Worm (Caenorhabditis elegans): ENCODE data around the gene F36D3.5.

Gene F36D3.5

ce11 chrV:16526858-16527257 is 11.8 kb upstream of the F36D3.5 start, which contains the start of gene F36D3.8:
F36D3.8 (plus strand) TSS chrV:16527158.
- 0 out of 2 replicates have a peak, but pooled peaks have one; percentile 8 for TF ChIP-seq ZK337.2 (GFP tag; IDR thresholded peaks at IDR 0.05)
- TF ChIP-seq Y5F2A.4 (GFP tag; optimal IDR thresholded peaks at IDR 0.05), result no peak
- TF ChIP-seq nhr-41 (GFP tag; IDR thresholded peaks at IDR 0.05), result no peak
- no peak for TF ChIP-seq fkh-10 (GFP tag; optimal IDR thresholded peaks at IDR 0.05)
- no peak for TF ChIP-seq Y105C5A.15 (GFP tag; IDR thresholded peaks at IDR 0.05)

DNA sequence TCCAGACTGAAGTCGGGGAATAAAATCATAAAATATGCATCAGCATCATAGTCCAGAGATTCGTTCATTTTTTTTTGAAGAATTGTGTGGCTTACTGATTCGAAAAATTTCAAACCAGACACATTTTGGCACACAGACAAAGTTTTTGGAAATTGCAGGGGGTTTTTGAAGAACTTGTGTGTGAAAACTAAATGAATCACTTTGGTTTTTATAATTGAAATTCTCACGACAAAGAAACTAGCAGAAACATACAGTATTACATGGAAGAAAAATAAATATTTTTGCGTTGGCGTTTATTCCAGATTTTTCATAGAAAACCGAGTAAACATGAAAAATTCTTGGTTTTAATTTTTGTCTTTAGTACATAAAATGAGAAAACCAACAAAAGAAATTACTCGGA is 7.2 kb upstream of the F36D3.5 start, which contains the start of gene srw-34:
TSS of gene srw-34 (minus strand) at position 101 of the 400 bp plus-strand sequence.
- TF ChIP-seq lin-13 (GFP tag; optimal IDR thresholded peaks at IDR 0.05) (no peak), gei-8 (GFP tag; optimal IDR thresholded peaks at IDR 0.05) (no peak), saeg-2 (GFP tag; IDR thresholded peaks at IDR 0.05) (no peak), ceh-32 (tag; optimal IDR thresholded peaks at IDR 0.05; ENCODE audit: poor library complexity) (no peak), F49E8.2 (tag; optimal IDR thresholded peaks at IDR 0.05; ENCODE audit: borderline replicate concordance) (no peak)

- TF ChIP-seq mxl-3 (GFP tag; optimal IDR thresholded peaks at IDR 0.05), result no peak
Measured at ce11 chrV:16517619-16518018, 2.6 kb upstream of the F36D3.5 start, which contains the start of gene F36D3.4. F36D3.4 (minus strand) TSS chrV:16517719.

ce11 chrV:16508667-16509066 is 6.4 kb downstream of the F36D3.5 start, which contains the start of gene srr-3:
srr-3 (minus strand) TSS chrV:16508767.
- TF ChIP-seq egl-27 (tag; optimal IDR thresholded peaks at IDR 0.05) (no peak), ZK546.5 (tag; optimal IDR thresholded peaks at IDR 0.05) (no peak), Y105C5A.15 (GFP tag; IDR thresholded peaks at IDR 0.05) (no peak), ces-1 (GFP tag; optimal IDR thresholded peaks at IDR 0.05) (no peak), T26A8.4 (GFP tag; IDR thresholded peaks at IDR 0.05) (no peak), R02D3.7 (tag; optimal IDR thresholded peaks at IDR 0.05) (no peak), zag-1 (tag; optimal IDR thresholded peaks at IDR 0.05) (no peak), nhr-10 (tag; optimal IDR thresholded peaks at IDR 0.05) (no peak), egl-43 (GFP tag; IDR thresholded peaks at IDR 0.05) (no peak), nhr-11 (tag; optimal IDR thresholded peaks at IDR 0.05) (no peak), lin-39 (tag; optimal IDR thresholded peaks at IDR 0.05) (no peak), Y75B8A.6 (GFP tag; IDR thresholded peaks at IDR 0.05) (no peak), daf-16 (GFP tag; optimal IDR thresholded peaks at IDR 0.05) (no peak), daf-16 (tag; optimal IDR thresholded peaks at IDR 0.05) (no peak)

DNA sequence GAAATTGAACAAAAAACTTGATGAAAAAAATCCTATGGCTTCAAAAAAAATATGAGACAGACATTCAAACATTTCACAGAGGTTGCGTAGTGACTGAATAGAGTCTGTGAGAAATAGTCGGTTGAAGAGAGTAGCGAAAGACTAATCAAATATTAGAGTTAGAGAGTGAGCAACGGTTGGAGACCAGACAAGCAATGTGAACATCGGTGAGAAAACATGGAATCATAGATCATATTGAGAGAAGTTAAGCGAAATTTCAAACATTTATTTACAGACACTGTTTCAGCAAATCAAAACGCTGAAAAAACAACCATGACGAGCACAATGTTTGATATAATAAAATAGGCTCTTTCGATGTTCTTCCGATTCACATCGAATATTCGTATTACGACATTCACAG is 8.4 kb downstream of the F36D3.5 start:
- TF ChIP-seq pha-4 (GFP tag; IDR thresholded peaks at IDR 0.05), result no peak
- no peak for TF ChIP-seq pha-4 (tag; optimal IDR thresholded peaks at IDR 0.05)
- TF ChIP-seq unc-62 (GFP tag; optimal IDR thresholded peaks at IDR 0.05 in 1 of 2), result peak in 1 of 2 experiments; percentile 94
- no peak for TF ChIP-seq unc-62 (tag; optimal IDR thresholded peaks at IDR 0.05)

- TF ChIP-seq duxl-1 (tag; optimal IDR thresholded peaks at IDR 0.05; ENCODE audit: poor library complexity) (no peak), hmg-1.1 (GFP tag; IDR thresholded peaks at IDR 0.05) (no peak), nhr-237 (tag; optimal IDR thresholded peaks at IDR 0.05) (no peak), fkh-10 (GFP tag; optimal IDR thresholded peaks at IDR 0.05) (no peak), rbr-2 (tag; optimal IDR thresholded peaks at IDR 0.05) (no peak), F26F4.8 (GFP tag; conservative IDR thresholded peaks at IDR 0.05) (no peak), mes-2 (tag; optimal IDR thresholded peaks at IDR 0.05; ENCODE audit: poor library complexity, severe bottlenecking) (no peak), spr-3 (GFP tag; optimal IDR thresholded peaks at IDR 0.05) (no peak), dmd-9 (GFP tag; IDR thresholded peaks at IDR 0.05) (no peak), egl-43 (GFP tag; IDR thresholded peaks at IDR 0.05) (no peak), ZK546.5 (tag; optimal IDR thresholded peaks at IDR 0.05) (no peak), ztf-11 (tag; optimal IDR thresholded peaks at IDR 0.05) (no peak), Y5F2A.4 (GFP tag; optimal IDR thresholded peaks at IDR 0.05) (no peak), skn-1 (tag; optimal IDR thresholded peaks at IDR 0.05) (no peak), tra-1 (GFP tag; IDR thresholded peaks at IDR 0.05) (no peak), zip-11 (GFP tag; IDR thresholded peaks at IDR 0.05) (no peak), hlh-30 (tag; optimal IDR thresholded peaks at IDR 0.05; ENCODE audit: insufficient read depth) (no peak), ZK337.2 (GFP tag; IDR thresholded peaks at IDR 0.05) (no peak), madf-9 (GFP tag; conservative IDR thresholded peaks at IDR 0.05) (no peak), F49E8.2 (tag; optimal IDR thresholded peaks at IDR 0.05; ENCODE audit: borderline replicate concordance) (no peak)
Measured at ce11 chrV:16505828-16506227, 9.2 kb downstream of the F36D3.5 start, which contains the start of gene nhr-54. nhr-54 (minus strand) TSS chrV:16505928.
